Fruit fly (Drosophila melanogaster) S2 (cell line): ENCODE results near the gene CG9672.

Experiments
- CG8478 ChIP-seq: fragments of >200 bp; optimal IDR thresholded peaks from 2 replicates; lab custom pipeline; 2018
- CTCF ChIP-seq, 2 experiments: fragments of >200 bp; optimal IDR thresholded peaks; 2 replicates each; lab custom pipeline; 2018

- TF ChIP-seq CTCF (optimal IDR thresholded peaks at IDR 0.05; lab: Kevin White, UChicago) (no peak), CG8478 (lab: Kevin White, UChicago) (no peak)
These were observed 42.1 kb downstream of the CG9672 start, which contains the start of gene CG15865 for dm6 chrX:16664405-16665064.
